Fruit fly (Drosophila melanogaster): ENCODE results near the gene Lamtor3.

dm6 chr2L:17450505-17451415, 30.3 kb upstream of the Lamtor3 start:
- TF ChIP-seq Hr39 (GFP tag; optimal IDR thresholded peaks at IDR 0.05) = peak; percentile 72
- TF ChIP-seq CG8632 (GFP tag; optimal IDR thresholded peaks at IDR 0.05) = peak; percentile 74
- peak; percentile 77 for TF ChIP-seq Hr4 (GFP tag; optimal IDR thresholded peaks at IDR 0.05)
- TF ChIP-seq dac (GFP tag; optimal IDR thresholded peaks at IDR 0.05) = no peak
- TF ChIP-seq CG8119 (GFP tag; IDR thresholded peaks at IDR 0.05) = peak; percentile 63; the same call in 2 of the 3 replicates
- peak; percentile 81 for TF ChIP-seq net (GFP tag; optimal IDR thresholded peaks at IDR 0.05)
- TF ChIP-seq CG4318 (GFP tag; optimal IDR thresholded peaks at IDR 0.05) = peak; percentile 47
- TF ChIP-seq Eip78C (GFP tag) = peak; percentile 96
- peak; percentile 77 for TF ChIP-seq CG6792 (GFP tag; optimal IDR thresholded peaks at IDR 0.05)

Data from whole organism, prepupa.